Worm (Caenorhabditis elegans): ENCODE measurements around the gene jmjd-1.1.

ce11 chrII:11765506-11766152 lies 40.7 kb upstream of the jmjd-1.1 start:
- no peak for TF ChIP-seq F49E8.2 (tag; optimal IDR thresholded peaks at IDR 0.05; ENCODE audit: insufficient read depth)
- TF ChIP-seq rec-8 (tag; optimal IDR thresholded peaks at IDR 0.05) = no peak
- no peak for TF ChIP-seq ama-1 (optimal IDR thresholded peaks at IDR 0.05)
- TF ChIP-seq ama-1 (GFP tag; optimal IDR thresholded peaks at IDR 0.05) = no peak
